Worm (Caenorhabditis elegans): ENCODE measurements around the gene F56D6.6.

ce11 chrIV:3860419-3860818 lies 42.6 kb upstream of the F56D6.6 start:
- TF ChIP-seq nhr-232 (tag; optimal IDR thresholded peaks at IDR 0.05) (no peak), dmd-4 (tag; optimal IDR thresholded peaks at IDR 0.05; ENCODE audit: borderline replicate concordance) (no peak), sox-2 (GFP tag; IDR thresholded peaks at IDR 0.05) (no peak), ceh-45 (GFP tag; IDR thresholded peaks at IDR 0.05) (no peak), sox-4 (tag; optimal IDR thresholded peaks at IDR 0.05) (no peak), ceh-31 (tag; optimal IDR thresholded peaks at IDR 0.05) (peak; percentile 12), nhr-11 (tag; optimal IDR thresholded peaks at IDR 0.05) (no peak)
